Fruit fly (Drosophila melanogaster): ENCODE data around the gene slow.

The slow gene

DNA sequence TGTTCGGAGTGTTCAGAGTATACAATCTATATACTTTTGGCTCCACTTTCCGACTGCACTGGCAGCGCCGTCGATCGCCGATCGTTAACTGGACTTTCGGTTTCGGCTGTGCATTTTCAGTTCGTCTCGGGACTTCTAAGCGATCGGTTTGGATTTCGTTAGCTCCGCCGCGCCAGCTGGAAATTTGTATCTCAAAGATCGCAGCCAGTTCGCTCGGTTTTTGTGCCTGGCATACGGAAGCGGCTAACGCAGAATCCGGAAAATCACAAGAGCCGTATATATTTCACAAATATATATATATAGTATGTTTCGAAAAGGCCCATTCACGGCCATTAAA is at the start of gene slow:
Gene slow, plus strand, starts transcription at position 117 of the 337 bp plus-strand sequence.
- no peak for TF ChIP-seq CTCF (optimal IDR thresholded peaks at IDR 0.05)
- TF ChIP-seq CG8478 (optimal IDR thresholded peaks at IDR 0.05) = no peak

DNA sequence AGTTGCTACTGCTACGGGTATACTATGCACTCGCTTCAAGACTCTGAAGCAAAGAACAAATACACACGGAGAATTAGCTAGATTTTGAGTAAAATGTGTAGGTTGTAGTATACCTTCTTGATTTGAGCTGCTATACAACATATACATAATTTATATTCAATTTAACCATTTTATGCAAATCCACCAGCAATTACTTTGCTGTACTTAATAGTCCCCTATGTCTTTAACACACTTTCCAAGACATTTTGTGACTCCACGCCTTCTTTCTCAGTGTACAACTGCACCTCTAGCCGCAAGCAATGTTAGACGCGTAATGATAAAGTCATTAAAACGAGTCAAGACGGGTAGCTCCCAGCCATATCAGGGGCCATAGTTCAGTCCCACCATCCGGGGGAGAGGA is 47.7 kb upstream of the slow start:
- TF ChIP-seq CG8478 (optimal IDR thresholded peaks at IDR 0.05) (no peak), CTCF (optimal IDR thresholded peaks at IDR 0.05) (no peak)

DNA sequence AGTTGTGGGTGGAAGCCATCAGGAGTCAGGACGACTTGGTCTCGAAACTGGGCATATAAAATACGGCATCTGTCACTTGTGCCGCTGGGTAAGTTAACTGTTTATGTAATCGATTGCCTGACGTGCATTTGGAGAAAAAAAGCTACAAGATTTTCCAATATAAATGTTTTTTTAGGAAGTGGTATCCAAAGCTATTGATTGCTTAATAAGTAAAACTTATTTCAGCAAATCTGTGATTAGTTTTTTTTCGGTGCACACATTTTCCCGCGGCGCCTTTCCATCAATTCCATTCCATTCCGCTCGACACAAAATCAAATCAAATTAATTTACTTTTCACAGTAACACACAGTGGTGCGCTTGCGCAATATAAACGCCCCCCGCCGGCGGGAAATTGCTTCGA is 44.7 kb upstream of the slow start:
- TF ChIP-seq CTCF (optimal IDR thresholded peaks at IDR 0.05) = no peak
- TF ChIP-seq CG8478 (optimal IDR thresholded peaks at IDR 0.05) = no peak

DNA sequence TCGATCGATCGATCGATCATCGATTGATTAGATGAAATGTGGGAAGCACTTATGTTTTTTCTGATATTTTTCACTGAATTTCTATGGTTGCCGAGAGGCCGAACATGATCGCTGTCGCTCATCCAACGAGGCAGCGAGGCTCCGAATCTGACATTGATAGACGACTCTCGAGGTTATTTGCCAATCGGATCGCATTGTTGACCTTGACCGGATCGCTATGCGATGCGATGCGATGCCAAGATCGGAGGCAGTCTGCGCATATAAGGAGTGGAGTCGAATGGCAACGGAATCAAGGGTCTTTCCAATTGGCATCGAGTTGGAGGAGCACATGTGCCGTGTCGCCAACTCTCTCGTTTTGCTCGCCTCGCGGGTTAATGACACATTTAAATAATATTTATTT is 44.0 kb upstream of the slow start:
- TF ChIP-seq CTCF (optimal IDR thresholded peaks at IDR 0.05) = no peak
- TF ChIP-seq CG8478 (optimal IDR thresholded peaks at IDR 0.05) = no peak

DNA sequence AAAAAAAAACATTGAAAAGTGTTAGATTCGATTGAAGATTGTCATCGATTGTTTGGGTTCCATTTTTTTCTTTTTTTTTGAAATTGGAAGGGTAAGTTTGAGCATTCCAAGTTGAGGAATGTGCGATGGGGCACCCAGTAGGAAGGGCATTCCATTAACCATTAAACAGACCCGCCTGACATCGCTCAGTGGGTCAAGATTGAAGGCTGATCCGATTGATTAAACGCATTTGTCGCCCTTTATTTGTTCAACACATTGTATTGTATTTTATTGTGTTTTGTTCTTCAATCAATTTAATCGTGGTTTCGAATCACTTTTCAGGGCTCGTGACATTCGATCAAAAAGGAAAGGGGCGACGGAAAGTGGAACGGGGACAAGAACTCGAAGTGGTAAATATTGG is 43.2 kb upstream of the slow start:
- TF ChIP-seq CG8478 (optimal IDR thresholded peaks at IDR 0.05) (no peak), CTCF (optimal IDR thresholded peaks at IDR 0.05) (no peak)

DNA sequence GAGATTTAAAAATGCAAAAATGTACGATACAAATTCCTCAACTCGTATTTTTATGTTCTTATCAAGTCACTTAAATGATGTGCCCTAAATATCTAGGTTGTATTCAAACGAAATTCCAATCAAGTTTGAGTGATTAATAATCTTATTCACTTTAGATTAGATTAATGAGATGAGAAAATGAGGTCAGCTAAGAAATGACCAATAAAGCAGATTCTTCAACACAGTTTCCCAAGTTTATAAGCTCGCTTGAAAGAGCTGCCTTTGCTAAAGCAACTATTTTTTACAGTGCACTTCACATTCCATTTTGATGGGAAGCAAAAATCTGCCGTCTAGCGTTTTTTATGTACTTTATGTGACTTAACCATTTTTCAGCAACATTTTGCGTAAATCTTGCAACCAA is 37.9 kb upstream of the slow start:
- TF ChIP-seq CTCF (optimal IDR thresholded peaks at IDR 0.05) (no peak), CG8478 (optimal IDR thresholded peaks at IDR 0.05) (no peak)

DNA sequence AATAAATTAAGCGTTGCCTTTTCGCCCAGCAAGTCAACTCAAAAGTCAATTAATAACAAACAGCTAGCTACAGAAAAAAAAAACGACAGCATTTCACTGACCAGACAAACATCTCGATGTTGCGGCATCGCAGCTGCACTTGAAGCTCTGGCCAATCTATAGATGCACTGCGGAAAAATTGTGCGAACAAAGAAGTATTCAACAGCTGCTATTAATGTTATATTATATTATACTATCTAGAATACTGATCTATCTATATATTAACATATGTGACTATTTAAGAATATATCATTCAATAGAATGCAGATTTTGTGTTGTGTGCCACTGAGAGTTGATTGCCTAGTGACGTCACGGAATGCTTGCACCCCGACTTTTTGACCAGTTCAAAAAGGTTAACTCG is 36.2 kb upstream of the slow start:
- no peak for TF ChIP-seq CTCF (optimal IDR thresholded peaks at IDR 0.05)
- no peak for TF ChIP-seq CG8478 (optimal IDR thresholded peaks at IDR 0.05)

DNA sequence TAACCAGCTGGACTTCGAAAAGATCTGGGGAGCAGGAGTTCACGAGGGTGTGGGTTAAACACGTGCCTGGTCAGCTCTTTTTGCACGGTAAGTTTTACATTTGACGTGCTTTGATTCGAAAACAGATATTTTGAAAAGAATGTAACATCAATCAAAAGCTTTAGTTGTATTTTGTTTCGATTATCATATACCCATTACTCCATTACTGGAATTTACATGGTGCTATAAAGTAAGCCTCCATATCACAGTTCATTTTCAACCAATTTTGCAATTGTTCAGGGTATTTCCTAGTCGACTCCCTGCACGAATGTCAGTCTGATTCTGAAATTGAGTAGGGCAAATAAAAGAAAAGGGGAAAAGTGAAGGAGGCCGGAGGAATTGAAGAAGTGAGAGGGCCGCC is 35.4 kb upstream of the slow start:
- TF ChIP-seq CTCF (optimal IDR thresholded peaks at IDR 0.05) = no peak
- no peak for TF ChIP-seq CG8478 (optimal IDR thresholded peaks at IDR 0.05)

DNA sequence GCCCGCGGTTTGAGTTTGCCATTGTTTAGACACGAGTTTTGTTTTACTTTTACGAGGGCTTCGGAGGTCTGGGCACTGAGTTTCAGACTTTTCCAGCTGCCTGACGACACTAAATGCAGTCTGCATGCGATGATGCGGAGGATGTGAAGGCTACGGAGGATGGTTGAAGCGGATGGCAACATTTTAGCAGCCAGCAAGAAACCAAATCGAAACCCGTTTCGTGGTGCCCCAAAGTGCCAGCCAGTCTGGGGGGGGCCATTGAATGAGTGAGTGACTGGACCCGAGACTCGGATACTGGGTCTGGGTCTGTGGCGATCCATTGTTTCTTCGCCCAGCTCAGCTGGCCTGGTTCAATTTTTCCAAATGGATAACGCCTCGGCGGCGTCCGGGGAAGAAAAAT is 34.9 kb upstream of the slow start:
- no peak for TF ChIP-seq CG8478 (optimal IDR thresholded peaks at IDR 0.05)
- no peak for TF ChIP-seq CTCF (optimal IDR thresholded peaks at IDR 0.05)

DNA sequence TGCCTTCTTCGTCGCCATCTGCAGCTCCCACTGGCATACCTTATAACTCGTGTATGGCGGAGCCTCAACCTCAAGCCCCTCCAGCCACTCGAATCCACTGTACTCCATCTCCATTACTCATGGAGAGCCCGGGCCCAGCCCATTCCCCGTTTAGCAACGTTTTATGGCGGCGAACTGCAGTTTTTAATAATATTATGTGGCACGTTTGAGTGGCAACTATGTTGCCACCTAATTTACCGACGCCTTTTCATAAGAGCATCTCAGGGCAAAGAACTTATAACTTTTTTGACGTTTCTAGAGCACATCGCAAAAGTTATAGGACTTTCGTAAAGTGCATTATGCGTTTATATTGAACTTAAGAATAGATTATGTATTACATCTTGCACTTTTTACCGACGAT is 32.2 kb upstream of the slow start:
- TF ChIP-seq CG8478 (optimal IDR thresholded peaks at IDR 0.05) = no peak
- no peak for TF ChIP-seq CTCF (optimal IDR thresholded peaks at IDR 0.05)

DNA sequence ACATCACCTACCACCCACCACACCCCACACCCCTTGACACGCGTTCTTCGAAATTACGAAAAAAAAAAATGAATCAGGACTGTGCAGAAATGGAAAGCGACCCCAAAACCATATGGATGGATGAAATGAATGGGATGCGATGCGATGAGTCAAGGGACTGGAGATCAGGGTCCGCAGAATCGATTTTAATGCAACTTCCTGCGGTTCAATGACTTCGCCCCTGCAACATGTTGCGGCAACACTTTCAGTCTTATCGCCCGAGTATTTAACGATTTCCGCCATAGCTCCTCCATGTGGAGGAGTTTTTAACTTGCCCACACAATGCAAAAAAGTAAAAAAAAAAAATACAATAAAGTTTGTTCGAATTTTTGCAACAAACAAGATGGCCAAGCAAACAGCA is 31.6 kb upstream of the slow start:
- TF ChIP-seq CTCF (optimal IDR thresholded peaks at IDR 0.05) = no peak
- no peak for TF ChIP-seq CG8478 (optimal IDR thresholded peaks at IDR 0.05)

DNA sequence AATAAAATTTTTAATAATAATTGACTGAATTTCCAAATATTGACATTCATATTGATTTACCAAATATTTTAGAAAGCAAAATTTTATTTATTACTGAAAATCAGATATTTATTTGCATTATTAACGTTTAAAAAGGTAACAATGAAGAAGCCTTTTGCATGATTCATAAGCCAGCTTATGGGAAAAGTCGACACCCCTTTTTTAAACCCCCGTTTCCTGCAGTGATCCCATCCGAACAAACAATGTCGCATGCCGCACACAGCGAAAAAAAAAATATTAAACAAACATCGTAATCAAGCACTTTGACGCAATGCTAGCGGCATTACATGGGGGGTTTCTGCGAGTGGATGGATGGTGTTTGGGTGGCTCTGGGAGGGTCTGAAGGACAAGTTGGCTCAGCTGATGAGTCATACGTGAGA is 30.6 kb upstream of the slow start:
- TF ChIP-seq CG8478 (optimal IDR thresholded peaks at IDR 0.05) = no peak

DNA sequence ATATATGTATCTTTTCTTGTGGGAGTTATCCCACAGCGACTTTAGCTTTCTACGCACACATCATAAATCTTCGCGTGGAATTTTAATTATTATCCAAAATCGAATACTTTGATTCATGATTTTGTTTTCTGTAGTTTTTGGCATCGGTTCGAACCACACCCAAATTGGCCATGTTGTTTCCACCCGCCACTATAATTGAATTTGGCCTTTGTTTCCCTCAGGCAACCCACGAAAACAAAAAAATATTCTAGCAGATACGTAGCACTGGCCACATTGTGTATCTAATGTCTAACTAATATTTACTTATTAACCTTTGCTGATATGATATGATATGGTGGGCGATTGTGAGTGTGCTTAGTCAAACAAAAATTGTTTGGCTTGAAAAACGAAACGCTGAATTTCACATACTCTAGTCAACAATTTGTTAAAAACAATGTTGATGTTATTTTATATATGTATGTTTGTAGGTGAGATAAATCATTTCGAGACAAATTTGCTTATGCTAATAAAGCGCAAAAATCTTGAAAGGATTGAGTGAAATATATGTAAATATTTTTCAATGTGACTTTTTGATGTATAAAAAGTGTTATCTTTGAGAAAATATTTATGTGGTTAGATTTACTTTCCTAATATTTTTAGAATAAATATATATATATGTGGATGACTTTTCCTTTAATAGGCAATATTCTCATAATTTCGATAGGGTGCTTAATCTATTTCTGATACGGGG is 29.2 kb upstream of the slow start:
- no peak for TF ChIP-seq CTCF (optimal IDR thresholded peaks at IDR 0.05)
- TF ChIP-seq CG8478 (optimal IDR thresholded peaks at IDR 0.05) = no peak

DNA sequence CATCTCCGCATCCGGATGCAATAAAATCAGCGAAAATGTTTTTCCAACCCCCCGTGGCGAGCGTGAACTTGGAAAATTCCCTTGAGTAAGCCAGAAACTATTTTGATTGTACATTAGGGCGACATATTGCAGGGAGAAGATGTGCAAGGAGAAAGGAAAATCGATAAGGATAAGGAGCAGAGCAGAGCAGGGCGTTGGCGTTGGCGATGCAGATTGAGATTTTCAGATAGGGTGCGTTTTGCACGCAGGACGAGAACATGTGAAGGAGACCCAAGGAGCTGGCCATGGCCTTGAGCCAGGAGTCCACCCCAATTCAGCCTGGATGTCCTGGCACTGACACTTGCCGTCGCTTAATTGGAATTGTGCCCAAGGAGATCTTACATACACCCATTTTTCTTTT is 27.3 kb upstream of the slow start:
- TF ChIP-seq CG8478 (optimal IDR thresholded peaks at IDR 0.05) (no peak), CTCF (optimal IDR thresholded peaks at IDR 0.05) (no peak)

DNA sequence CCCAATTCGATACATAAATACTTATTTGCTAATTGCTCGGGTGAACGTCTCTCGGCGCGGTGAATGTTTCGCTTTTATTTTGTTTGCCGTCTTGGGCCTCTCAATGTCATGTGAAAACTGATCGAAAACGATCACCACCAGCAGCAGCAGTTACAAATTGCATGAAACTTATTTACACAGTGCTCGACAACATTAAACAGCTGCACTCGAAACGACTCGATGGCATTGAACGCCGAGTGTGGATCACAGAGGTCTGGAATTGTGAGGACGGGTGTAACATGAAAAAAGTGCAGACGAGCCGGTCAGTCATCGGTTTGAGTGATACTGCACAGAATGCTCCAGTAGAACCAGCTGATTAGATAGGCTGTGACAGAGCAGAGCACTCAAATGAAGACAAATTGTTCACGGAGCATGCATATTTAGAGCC is 26.5 kb upstream of the slow start:
- TF ChIP-seq CG8478 (optimal IDR thresholded peaks at IDR 0.05) (no peak), CTCF (optimal IDR thresholded peaks at IDR 0.05) (no peak)

DNA sequence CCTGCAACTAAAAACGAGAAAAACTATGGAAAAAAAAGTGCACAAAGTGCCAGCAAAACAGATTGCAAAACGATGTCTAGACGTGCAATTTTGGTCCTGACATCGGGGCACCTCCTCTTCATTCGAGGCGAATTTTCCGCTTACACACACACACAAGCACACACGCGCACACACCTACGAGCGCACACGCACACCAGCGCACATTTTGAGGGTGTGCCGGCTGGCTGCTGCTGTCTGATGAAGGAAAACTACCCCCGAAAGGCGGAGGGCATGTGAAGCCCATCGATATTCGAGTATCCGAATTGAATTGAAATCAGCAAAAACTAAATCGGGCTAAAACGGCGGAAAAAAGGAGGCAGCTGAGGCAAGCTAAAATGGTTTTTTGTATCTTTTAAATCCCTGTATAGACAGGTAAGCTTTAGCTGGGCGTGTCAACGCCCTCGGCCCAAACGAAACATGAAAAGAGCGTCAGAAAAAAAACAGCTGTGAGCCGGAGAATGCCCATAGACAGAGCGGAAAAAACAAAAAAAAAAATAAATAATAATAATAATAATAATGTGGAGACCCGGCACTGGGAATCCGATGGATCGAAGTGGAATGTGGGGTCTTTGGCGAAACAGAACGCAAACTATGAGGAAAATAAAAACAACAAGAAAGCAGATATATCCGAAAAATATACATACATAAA is 24.4 kb upstream of the slow start:
- no peak for TF ChIP-seq CTCF (optimal IDR thresholded peaks at IDR 0.05)
- no peak for TF ChIP-seq CG8478 (optimal IDR thresholded peaks at IDR 0.05)

DNA sequence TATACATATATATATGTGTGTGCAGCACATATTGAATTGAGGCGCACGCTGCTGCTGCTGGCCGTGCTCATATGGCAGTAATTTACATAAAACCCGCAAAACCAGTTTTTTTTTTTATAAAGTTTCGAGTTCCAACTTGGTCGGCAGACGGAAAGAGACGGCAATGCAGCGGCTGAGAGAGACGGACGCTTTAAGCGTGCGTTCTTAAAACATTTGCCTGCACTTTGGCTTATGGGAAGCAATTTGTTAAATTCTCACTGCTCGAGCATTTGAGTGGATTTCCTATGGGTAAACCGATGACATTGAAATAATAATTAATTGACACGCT is 23.9 kb upstream of the slow start:
- TF ChIP-seq CTCF (optimal IDR thresholded peaks at IDR 0.05) = no peak
- TF ChIP-seq CG8478 (optimal IDR thresholded peaks at IDR 0.05) = no peak
